Fruit fly (Drosophila melanogaster) whole organism, embryonic: ENCODE data around the gene InR.
A peak's percentile ranks its signal among the peaks of the same experiment; 100 is the strongest.

Experiments used
- Awh ChIP-seq: fragments of 200-800 bp; sonication (Bioruptor generic); IDR thresholded peaks from 2 replicates; pipeline ENCODE4, ENCODE4 v1.3.6; 2022; ENCODE audit warnings: missing biosample characterization, missing genetic modification characterization
- CG10654 ChIP-seq: fragments of 200-800 bp; sonication (Bioruptor generic); optimal IDR thresholded peaks from 2 replicates; lab custom pipeline; 2016; ENCODE audit warnings: missing biosample characterization, missing genetic modification characterization
- CG11085 ChIP-seq: fragments of 200-800 bp; sonication (Bioruptor generic); IDR thresholded peaks from 2 replicates; pipeline ENCODE4 v1.3.6; 2022; ENCODE audit warnings: missing biosample characterization, missing genetic modification characterization
- CG11504 ChIP-seq: fragments of 200-800 bp; sonication (Bioruptor generic); optimal IDR thresholded peaks from 3 replicates; lab custom pipeline; 2019; ENCODE audit warnings: missing biosample characterization, mild to moderate bottlenecking, missing genetic modification characterization, moderate library complexity
- CG11696 ChIP-seq: fragments of 200-800 bp; sonication (Bioruptor generic); IDR thresholded peaks from 2 replicates; pipeline ENCODE4 v1.3.6; 2022; ENCODE audit warnings: missing biosample characterization, missing genetic modification characterization
- CG12071 ChIP-seq: fragments of 200-800 bp; sonication (Bioruptor generic); optimal IDR thresholded peaks from 3 replicates; lab custom pipeline; 2018; ENCODE audit warnings: missing biosample characterization, mild to moderate bottlenecking, missing genetic modification characterization
- CG13123 ChIP-seq: fragments of 200-800 bp; sonication (Bioruptor generic); optimal IDR thresholded peaks from 2 replicates; lab custom pipeline; 2016; ENCODE audit warnings: missing biosample characterization, missing genetic modification characterization
- CG14014 ChIP-seq: fragments of 200-800 bp; sonication (Bioruptor generic); IDR thresholded peaks from 2 replicates; pipeline ENCODE4 v1.3.6; 2022; ENCODE audit warnings: missing biosample characterization, missing genetic modification characterization
- CG1529 ChIP-seq: fragments of 200-800 bp; sonication (Bioruptor generic); optimal IDR thresholded peaks from 3 replicates; lab custom pipeline; 2018; ENCODE audit warnings: missing biosample characterization, missing genetic modification characterization
- CG15479 ChIP-seq: fragments of 200-800 bp; sonication (Bioruptor generic); optimal IDR thresholded peaks from 3 replicates; lab custom pipeline; 2019; ENCODE audit warnings: missing biosample characterization, mild to moderate bottlenecking, missing genetic modification characterization, moderate library complexity
- CG1603 ChIP-seq: fragments of 200-800 bp; sonication (Bioruptor generic); optimal IDR thresholded peaks from 2 replicates; lab custom pipeline; 2019; ENCODE audit warnings: missing biosample characterization, mild to moderate bottlenecking, missing genetic modification characterization, moderate library complexity
- CG16863 ChIP-seq: fragments of 200-800 bp; sonication (Bioruptor generic); optimal IDR thresholded peaks from 3 replicates; lab custom pipeline; 2016; ENCODE audit warnings: missing biosample characterization, missing genetic modification characterization
- CG18011 ChIP-seq: fragments of 200-800 bp; sonication (Bioruptor generic); optimal IDR thresholded peaks from 2 replicates; lab custom pipeline; 2017; ENCODE audit warnings: missing biosample characterization, missing genetic modification characterization, mild to moderate bottlenecking, moderate library complexity, missing genotype
- CG18262 ChIP-seq: fragments of 200-800 bp; optimal IDR thresholded peaks from 3 replicates; lab custom pipeline; 2019; ENCODE audit warnings: missing biosample characterization, mild to moderate bottlenecking, missing genetic modification characterization, moderate library complexity
- CG18619 ChIP-seq: fragments of 200-800 bp; sonication (Bioruptor generic); optimal IDR thresholded peaks from 3 replicates; lab custom pipeline; 2017; ENCODE audit warnings: missing biosample characterization, mild to moderate bottlenecking, missing genetic modification characterization
- CG31365 ChIP-seq: fragments of 200-800 bp; sonication (Bioruptor generic); optimal IDR thresholded peaks from 2 replicates; lab custom pipeline; 2018; ENCODE audit warnings: missing biosample characterization, mild to moderate bottlenecking, missing genetic modification characterization
- CG4360 ChIP-seq: fragments of 200-800 bp; sonication (Bioruptor generic); IDR thresholded peaks from 2 replicates; pipeline ENCODE4 v1.3.6; 2022; ENCODE audit warnings: missing biosample characterization, missing genetic modification characterization
- CG4404 ChIP-seq: fragments of 200-800 bp; sonication (Bioruptor generic); IDR thresholded peaks from 2 replicates; pipeline ENCODE4 v1.3.6; 2022; ENCODE audit warnings: missing biosample characterization, missing genetic modification characterization
- CG4820 ChIP-seq: fragments of 200-800 bp; sonication (Bioruptor generic); optimal IDR thresholded peaks from 3 replicates; lab custom pipeline; 2016; ENCODE audit warnings: missing biosample characterization, missing genetic modification characterization
- CG7745 ChIP-seq: fragments of 200-800 bp; sonication (Bioruptor generic); optimal IDR thresholded peaks from 2 replicates; lab custom pipeline; 2018; ENCODE audit warnings: missing biosample characterization, mild to moderate bottlenecking, missing genetic modification characterization, moderate library complexity
- CG8089 ChIP-seq: fragments of 200-800 bp; sonication (Bioruptor generic); optimal IDR thresholded peaks from 3 replicates; lab custom pipeline; 2016; ENCODE audit warnings: missing biosample characterization, missing genetic modification characterization
- CkIIα-i1 ChIP-seq: fragments of 200-800 bp; sonication (Bioruptor generic); IDR thresholded peaks from 2 replicates; pipeline ENCODE4 v1.3.6; 2022; ENCODE audit warnings: missing biosample characterization, missing genetic modification characterization
- Dek ChIP-seq: fragments of 200-800 bp; sonication (Bioruptor generic); optimal IDR thresholded peaks from 3 replicates; lab custom pipeline; 2019; ENCODE audit warnings: missing biosample characterization, mild to moderate bottlenecking, missing genetic modification characterization, moderate library complexity
- Dp ChIP-seq: fragments of 200-800 bp; sonication (Bioruptor generic); optimal IDR thresholded peaks from 2 replicates; lab custom pipeline; 2018; ENCODE audit warnings: missing biosample characterization, mild to moderate bottlenecking, missing genetic modification characterization, moderate library complexity
- E2f2 ChIP-seq: fragments of 200-800 bp; sonication (Bioruptor generic); IDR thresholded peaks from 2 replicates; pipeline ENCODE4 v1.3.6; 2022; ENCODE audit warnings: missing biosample characterization, missing genetic modification characterization
- Fer3 ChIP-seq: fragments of 200-800 bp; sonication (Bioruptor generic); optimal IDR thresholded peaks from 2 replicates; lab custom pipeline; 2018; ENCODE audit warnings: missing biosample characterization, mild to moderate bottlenecking, missing genetic modification characterization, moderate library complexity
- Gsc ChIP-seq: fragments of 200-800 bp; sonication (Bioruptor generic); IDR thresholded peaks from 2 replicates; pipeline ENCODE4 v1.3.6; 2022; ENCODE audit warnings: missing biosample characterization, missing genetic modification characterization
- Gug ChIP-seq: fragments of 200-800 bp; sonication (Bioruptor generic); IDR thresholded peaks from 4 replicates; pipeline ENCODE4 v1.3.6; 2022; ENCODE audit warnings: missing biosample characterization, missing genetic modification characterization
- HLH54F ChIP-seq: fragments of 200-800 bp; sonication (Bioruptor generic); optimal IDR thresholded peaks from 3 replicates; lab custom pipeline; 2016; ENCODE audit warnings: missing biosample characterization, missing genetic modification characterization
- Mrtf ChIP-seq: fragments of 200-800 bp; sonication (Bioruptor generic); IDR thresholded peaks from 3 replicates; pipeline ENCODE4 v1.3.6; 2022; ENCODE audit warnings: missing biosample characterization, missing genetic modification characterization
- Rx ChIP-seq: fragments of 200-800 bp; sonication (Bioruptor generic); IDR thresholded peaks from 2 replicates; pipeline ENCODE4 v1.3.6; 2022; ENCODE audit warnings: missing biosample characterization, missing genetic modification characterization
- Sry-β ChIP-seq: fragments of 200-800 bp; sonication (Bioruptor generic); optimal IDR thresholded peaks from 2 replicates; lab custom pipeline; 2018; ENCODE audit warnings: missing biosample characterization, mild to moderate bottlenecking, missing genetic modification characterization, moderate library complexity
- TFAM ChIP-seq: fragments of 200-800 bp; sonication (Bioruptor generic); optimal IDR thresholded peaks from 2 replicates; lab custom pipeline; 2017; ENCODE audit warnings: missing biosample characterization, missing genetic modification characterization, inconsistent platforms
- Taf1 ChIP-seq: fragments of 200-800 bp; sonication (Bioruptor generic); IDR thresholded peaks from 2 replicates; pipeline ENCODE4 v1.3.6; 2022; ENCODE audit warnings: missing biosample characterization, missing genetic modification characterization
- ase ChIP-seq: fragments of 200-800 bp; sonication (Bioruptor generic); IDR thresholded peaks from 3 replicates; pipeline ENCODE4 v1.3.6; 2022; ENCODE audit warnings: missing biosample characterization, missing genetic modification characterization
- bigmax ChIP-seq: fragments of 200-800 bp; sonication (Bioruptor generic); optimal IDR thresholded peaks from 2 replicates; lab custom pipeline; 2018; ENCODE audit warnings: missing biosample characterization, mild to moderate bottlenecking, missing genetic modification characterization
- dmrt99B ChIP-seq: fragments of 200-800 bp; sonication (Bioruptor generic); optimal IDR thresholded peaks from 2 replicates; lab custom pipeline; 2018; ENCODE audit warnings: missing biosample characterization, mild to moderate bottlenecking, missing genetic modification characterization, moderate library complexity
- gce ChIP-seq: fragments of 200-800 bp; sonication (Bioruptor generic); IDR thresholded peaks from 3 replicates; pipeline ENCODE4 v1.3.6; 2022; ENCODE audit warnings: missing biosample characterization, missing genetic modification characterization
- gem ChIP-seq: fragments of 200-800 bp; sonication (Bioruptor generic); optimal IDR thresholded peaks from 2 replicates; lab custom pipeline; 2019; ENCODE audit warnings: missing biosample characterization, mild to moderate bottlenecking, missing genetic modification characterization, moderate library complexity
- grn ChIP-seq: fragments of 200-800 bp; sonication (Bioruptor generic); optimal IDR thresholded peaks from 3 replicates; lab custom pipeline; 2017; ENCODE audit warnings: missing biosample characterization, missing genetic modification characterization
- gsb ChIP-seq: fragments of 200-800 bp; sonication (Bioruptor generic); IDR thresholded peaks from 2 replicates; pipeline ENCODE4 v1.3.6; 2022; ENCODE audit warnings: missing biosample characterization, missing genetic modification characterization
- hb ChIP-seq: fragments of 200-800 bp; sonication (Bioruptor generic); IDR thresholded peaks from 3 replicates; pipeline ENCODE4 v1.3.6; 2022; ENCODE audit warnings: missing biosample characterization, missing genetic modification characterization; ENCODE audit not compliant: partially characterized antibody
- jigr1 ChIP-seq: fragments of 200-800 bp; sonication (Bioruptor generic); IDR thresholded peaks from 3 replicates; pipeline ENCODE4 v1.3.6; 2022; ENCODE audit warnings: missing biosample characterization, missing genetic modification characterization
- lmd ChIP-seq: fragments of 200-800 bp; sonication (Bioruptor generic); IDR thresholded peaks from 2 replicates; pipeline ENCODE4 v1.3.6; 2022; ENCODE audit warnings: missing biosample characterization, missing genetic modification characterization
- lola ChIP-seq, 3 experiments: fragments of >200 bp in 2 of 3; fragments of 200-800 bp in 1 of 3; sonication (Bioruptor generic) in 1 of 3; optimal IDR thresholded peaks; 2 replicates each; lab custom pipeline; 2017 to 2019; ENCODE audit warnings: missing biosample characterization in 3 of 3, missing genetic modification characterization in 3 of 3, mild to moderate bottlenecking in 1 of 3, moderate library complexity in 1 of 3
- mam ChIP-seq: fragments of 200-800 bp; sonication (Bioruptor generic); optimal IDR thresholded peaks from 3 replicates; lab custom pipeline; 2016; ENCODE audit warnings: missing biosample characterization, missing genetic modification characterization
- phol ChIP-seq: fragments of 200-800 bp; sonication (Bioruptor generic); optimal IDR thresholded peaks from 3 replicates; lab custom pipeline; 2018; ENCODE audit warnings: missing biosample characterization, mild to moderate bottlenecking, missing genetic modification characterization, moderate library complexity
- psq ChIP-seq: fragments of 200-800 bp; sonication (Bioruptor generic); optimal IDR thresholded peaks from 2 replicates; lab custom pipeline; 2017; ENCODE audit warnings: missing biosample characterization, missing genetic modification characterization
- repo ChIP-seq: fragments of 200-800 bp; sonication (Bioruptor generic); optimal IDR thresholded peaks from 2 replicates; lab custom pipeline; 2016; ENCODE audit warnings: missing biosample characterization, missing genetic modification characterization
- sd ChIP-seq: fragments of 200-800 bp; sonication (Bioruptor generic); optimal IDR thresholded peaks from 3 replicates; lab custom pipeline; 2018; ENCODE audit warnings: missing biosample characterization, mild to moderate bottlenecking, missing genetic modification characterization, moderate library complexity
- wdn ChIP-seq: fragments of 200-800 bp; sonication (Bioruptor generic); IDR thresholded peaks from 2 replicates; pipeline ENCODE4 v1.3.6; 2022; ENCODE audit warnings: missing biosample characterization, missing genetic modification characterization
- yki ChIP-seq: fragments of >200 bp; optimal IDR thresholded peaks from 3 replicates; lab custom pipeline; 2018

InR gene

DNA sequence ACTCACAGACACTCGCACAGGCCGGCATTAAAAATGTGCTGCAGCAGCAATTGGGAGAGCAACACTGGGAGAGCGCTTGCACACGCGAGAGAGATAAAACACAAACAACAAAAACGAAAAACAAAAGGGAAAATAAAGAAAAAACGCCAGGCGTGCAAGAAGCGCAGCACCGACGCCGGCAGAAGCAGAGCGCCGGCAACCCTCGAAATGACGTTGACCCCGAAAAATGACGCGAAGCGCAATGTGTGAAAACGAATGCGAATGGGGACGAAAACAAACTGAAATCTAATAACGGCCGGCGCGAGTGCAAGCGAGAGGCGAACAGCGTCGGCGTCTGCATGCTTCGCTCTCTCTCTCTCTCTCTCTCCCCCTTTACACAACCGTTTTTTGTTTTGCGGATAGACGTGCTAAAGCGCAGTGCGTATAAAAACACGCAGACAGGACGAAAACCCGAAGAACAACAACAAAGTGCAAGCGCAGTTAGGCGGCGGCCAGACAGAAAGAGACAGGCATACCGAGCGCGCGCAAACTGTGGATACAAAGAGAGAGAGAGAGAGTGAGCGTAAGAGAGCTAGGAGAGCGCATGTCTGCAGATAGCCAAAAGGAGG, 13.7 kb downstream of the InR start (continued):
- TF ChIP-seq CG15479 (GFP tag; lab: Kevin White, UChicago) (peak; percentile 99), psq (GFP tag; lab: Kevin White, UChicago) (peak; percentile 99), CG4404 (GFP tag; lab: Robert Waterston, UW) (no peak), Gsc (no peak), CkIIα-i1 (GFP tag; lab: Robert Waterston, UW) (no peak), mam (GFP tag; lab: Kevin White, UChicago) (no peak), sd (peak; percentile 81), CG11504 (no peak), CG18619 (GFP tag; lab: Kevin White, UChicago) (no peak), phol (tag; lab: Kevin White, UChicago) (no peak), bigmax (no peak), TFAM (GFP tag; lab: Kevin White, UChicago) (no peak), ase (GFP tag; lab: Robert Waterston, UW) (no peak), Fer3 (tag; lab: Kevin White, UChicago) (no peak), Dp (GFP tag; lab: Kevin White, UChicago) (peak; percentile 21), Awh (GFP tag; lab: Robert Waterston, UW) (no peak), CG11696 (GFP tag; lab: Robert Waterston, UW) (no peak), Mrtf (GFP tag; lab: Robert Waterston, UW) (no peak), CG18011 (GFP tag; lab: Kevin White, UChicago) (no peak), Dek (tag; lab: Kevin White, UChicago) (no peak), wdn (no peak), gce (GFP tag; lab: Robert Waterston, UW) (no peak), Sry-β (GFP tag; lab: Kevin White, UChicago) (no peak), Taf1 (no peak), dmrt99B (tag; lab: Kevin White, UChicago) (no peak), HLH54F (no peak), CG10654 (no peak), repo (GFP tag; lab: Kevin White, UChicago) (no peak), lmd (GFP tag; lab: Robert Waterston, UW) (no peak), CG11085 (GFP tag; lab: Robert Waterston, UW) (no peak), Gug (GFP tag; lab: Robert Waterston, UW) (no peak), CG4360 (GFP tag; lab: Robert Waterston, UW) (no peak), CG14014 (no peak), gsb (GFP tag; lab: Robert Waterston, UW) (no peak), CG13123 (GFP tag; lab: Kevin White, UChicago) (no peak), yki (lab: Kevin White, UChicago) (peak; percentile 78), CG1529 (no peak), hb (no peak), gem (no peak), CG16863 (GFP tag; lab: Kevin White, UChicago) (no peak), CG31365 (tag; lab: Kevin White, UChicago) (peak; percentile 20), CG8089 (GFP tag; lab: Kevin White, UChicago) (no peak), jigr1 (no peak), CG4820 (no peak), CG1603 (tag; lab: Kevin White, UChicago) (no peak), E2f2 (no peak), lola (GFP tag; optimal IDR thresholded peaks at IDR 0.05; lab: Kevin White, UChicago) (no peak), CG18262 (tag; lab: Kevin White, UChicago) (no peak), CG12071 (GFP tag; lab: Kevin White, UChicago) (no peak), grn (GFP tag; lab: Kevin White, UChicago) (no peak), CG7745 (no peak), Rx (GFP tag; lab: Robert Waterston, UW) (no peak)
